Worm (Caenorhabditis elegans) whole organism, midembryonic: ENCODE data around the gene unc-31.

ENCODE experiments used
- flt-1 ChIP-seq: fragments of 200-800 bp; sonication (Bioruptor generic); IDR thresholded peaks from 2 replicates; pipeline ENCODE4 v1.3.6; 2022; ENCODE audit warnings: missing genetic modification characterization, missing compliant biosample characterization
- ztf-29 ChIP-seq: fragments of 200-800 bp; sonication (Bioruptor generic); IDR thresholded peaks from 2 replicates; pipeline ENCODE4 v1.3.6; 2022; ENCODE audit warnings: missing genetic modification reagents, missing genetic modification characterization, missing compliant biosample characterization

DNA sequence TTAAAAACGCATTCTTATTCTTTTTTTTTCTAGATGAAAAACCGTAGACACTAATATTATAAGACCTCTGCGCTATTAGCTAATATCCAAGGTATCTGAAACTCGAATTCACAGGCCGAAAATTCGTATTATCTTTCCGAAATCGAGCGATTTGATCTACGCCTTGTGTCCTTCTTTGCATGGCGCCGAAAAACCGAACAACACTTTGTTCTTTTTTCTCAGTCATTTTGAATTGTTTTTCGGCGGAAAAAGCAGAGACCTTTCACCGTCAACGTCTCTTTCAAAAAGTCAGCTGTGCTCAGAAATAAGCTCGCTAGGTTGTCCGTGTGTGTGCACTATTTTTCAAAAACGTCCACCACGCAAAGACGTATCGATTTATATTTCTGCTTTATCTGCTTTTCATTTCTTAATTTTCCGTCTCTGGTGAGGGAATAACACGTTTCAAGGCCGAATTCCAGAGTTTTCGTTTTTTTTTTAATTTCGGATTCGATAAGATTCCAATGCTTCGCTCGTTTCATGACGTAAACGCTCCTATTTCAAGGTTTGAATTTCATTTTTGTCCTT lies 57.2 kb downstream of the unc-31 start:
- TF ChIP-seq ztf-29 (GFP tag; lab: Robert Waterston, UW) (no peak), flt-1 (GFP tag; lab: Robert Waterston, UW) (no peak)
